Worm (Caenorhabditis elegans): ENCODE data around the gene T27A10.6.

- TF ChIP-seq lsy-2 (tag; optimal IDR thresholded peaks at IDR 0.05) (no peak), flh-1 (GFP tag; optimal IDR thresholded peaks at IDR 0.05) (no peak), nhr-12 (tag; optimal IDR thresholded peaks at IDR 0.05) (no peak), nhr-237 (tag; optimal IDR thresholded peaks at IDR 0.05) (no peak), nhr-76 (tag; optimal IDR thresholded peaks at IDR 0.05) (no peak), blmp-1 (tag; optimal IDR thresholded peaks at IDR 0.05) (no peak), snpc-4 (tag; optimal IDR thresholded peaks at IDR 0.05) (no peak), unc-62 (GFP tag; optimal IDR thresholded peaks at IDR 0.05) (no peak), sem-2 (GFP tag; optimal IDR thresholded peaks at IDR 0.05) (no peak), mep-1 (tag; optimal IDR thresholded peaks at IDR 0.05) (no peak), ztf-11 (tag; optimal IDR thresholded peaks at IDR 0.05) (no peak), nhr-2 (tag; optimal IDR thresholded peaks at IDR 0.05) (no peak)
Observed at ce11 chrX:3600390-3600789, 4.2 kb upstream of the T27A10.6 start, which contains the start of gene cgr-1.

All from whole organism, mixed stage, embryonic.